Worm (Caenorhabditis elegans): ENCODE measurements around the gene C50D2.7.

The C50D2.7 gene

DNA sequence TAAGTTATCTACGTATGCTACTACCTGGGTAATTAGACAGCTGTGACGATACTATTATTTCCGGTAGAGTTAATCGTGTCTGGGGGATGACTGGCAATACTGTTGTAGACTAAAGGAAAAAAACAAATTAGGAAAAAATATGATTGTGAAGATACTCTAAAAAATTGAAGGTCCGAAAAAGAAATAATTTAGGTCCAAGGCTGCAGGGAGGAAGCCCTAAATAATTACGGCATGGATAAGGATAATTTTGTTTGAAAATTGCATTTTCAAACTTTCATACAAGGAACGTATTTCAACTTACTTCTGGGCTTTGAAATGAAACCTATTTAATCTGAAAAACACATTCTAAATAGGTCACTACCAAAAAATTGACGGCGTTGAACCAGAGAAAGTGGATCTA lies 33.9 kb upstream of the C50D2.7 start, which contains the start of gene srd-3:
srd-3 (minus strand) TSS at position 101 of the 400 bp plus-strand sequence.
- TF ChIP-seq mls-2 (tag; optimal IDR thresholded peaks at IDR 0.05) (no peak), bed-3 (GFP tag; optimal IDR thresholded peaks at IDR 0.05) (no peak), unc-39 (tag; optimal IDR thresholded peaks at IDR 0.05) (no peak), cnd-1 (tag; optimal IDR thresholded peaks at IDR 0.05) (no peak), sem-2 (GFP tag; optimal IDR thresholded peaks at IDR 0.05) (no peak), zip-8 (tag; optimal IDR thresholded peaks at IDR 0.05) (no peak)

DNA sequence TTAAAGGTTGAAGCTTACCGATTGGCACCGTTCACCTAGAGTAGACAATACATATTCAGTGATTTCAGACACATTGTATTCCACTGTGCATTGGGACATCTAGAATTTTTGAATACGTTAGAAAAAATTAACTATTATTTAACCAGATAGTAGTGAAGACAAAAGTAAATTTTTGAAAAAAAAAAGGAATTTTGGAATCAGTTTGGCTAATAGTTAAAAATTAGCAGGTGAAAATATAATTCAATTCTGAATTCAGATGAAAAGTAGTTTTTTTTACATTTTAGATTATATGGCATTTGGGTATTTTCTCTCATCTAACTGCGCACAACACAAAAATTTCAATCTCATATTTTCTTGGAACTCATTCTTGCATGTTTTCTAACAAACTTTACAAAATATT lies 29.8 kb upstream of the C50D2.7 start, which contains the start of gene nmur-2:
nmur-2 (minus strand) TSS at position 101 of the 400 bp plus-strand sequence.
- TF ChIP-seq M03D4.4 (tag; optimal IDR thresholded peaks at IDR 0.05) (no peak), unc-120 (tag; optimal IDR thresholded peaks at IDR 0.05; ENCODE audit: poor library complexity, severe bottlenecking) (no peak), flh-1 (GFP tag; optimal IDR thresholded peaks at IDR 0.05) (no peak), elt-3 (tag; optimal IDR thresholded peaks at IDR 0.05) (no peak), pha-4 (tag; optimal IDR thresholded peaks at IDR 0.05) (no peak)

- TF ChIP-seq elt-3 (tag; optimal IDR thresholded peaks at IDR 0.05) (no peak), hlh-1 (tag; optimal IDR thresholded peaks at IDR 0.05) (no peak), cnd-1 (tag; optimal IDR thresholded peaks at IDR 0.05) (no peak), unc-39 (tag; optimal IDR thresholded peaks at IDR 0.05) (no peak), nhr-12 (tag; optimal IDR thresholded peaks at IDR 0.05) (no peak), ceh-43 (GFP tag; optimal IDR thresholded peaks at IDR 0.05) (no peak), lsy-2 (tag; optimal IDR thresholded peaks at IDR 0.05) (no peak), nhr-28 (tag; optimal IDR thresholded peaks at IDR 0.05) (no peak), nhr-237 (tag; optimal IDR thresholded peaks at IDR 0.05) (no peak), lin-32 (GFP tag; optimal IDR thresholded peaks at IDR 0.05) (no peak), mep-1 (tag; optimal IDR thresholded peaks at IDR 0.05) (no peak), pha-4 (tag; optimal IDR thresholded peaks at IDR 0.05) (no peak), blmp-1 (tag; optimal IDR thresholded peaks at IDR 0.05) (no peak), unc-120 (tag; optimal IDR thresholded peaks at IDR 0.05; ENCODE audit: poor library complexity, severe bottlenecking) (no peak), sptf-1 (tag; optimal IDR thresholded peaks at IDR 0.05) (no peak), flh-1 (GFP tag; optimal IDR thresholded peaks at IDR 0.05) (no peak), sem-2 (GFP tag; optimal IDR thresholded peaks at IDR 0.05) (no peak), mab-5 (tag; optimal IDR thresholded peaks at IDR 0.05) (no peak), M03D4.4 (tag; optimal IDR thresholded peaks at IDR 0.05) (no peak)
Measured at ce11 chrII:122494-122893, 27.4 kb upstream of the C50D2.7 start.

ce11 chrII:122008-122407 lies 26.9 kb upstream of the C50D2.7 start:
- no peak for TF ChIP-seq M03D4.4 (tag; optimal IDR thresholded peaks at IDR 0.05)
- TF ChIP-seq lsy-2 (tag; optimal IDR thresholded peaks at IDR 0.05), result no peak
- peak; percentile 75 for TF ChIP-seq nhr-2 (tag; optimal IDR thresholded peaks at IDR 0.05)

- TF ChIP-seq hlh-1 (tag; optimal IDR thresholded peaks at IDR 0.05) (no peak), ztf-11 (tag; optimal IDR thresholded peaks at IDR 0.05) (no peak), nhr-237 (tag; optimal IDR thresholded peaks at IDR 0.05) (no peak), sem-2 (GFP tag; optimal IDR thresholded peaks at IDR 0.05) (no peak), nhr-12 (tag; optimal IDR thresholded peaks at IDR 0.05) (no peak), unc-120 (tag; optimal IDR thresholded peaks at IDR 0.05; ENCODE audit: poor library complexity, severe bottlenecking) (no peak), mep-1 (tag; optimal IDR thresholded peaks at IDR 0.05) (no peak), M03D4.4 (tag; optimal IDR thresholded peaks at IDR 0.05) (no peak), mab-5 (tag; optimal IDR thresholded peaks at IDR 0.05) (no peak), cnd-1 (tag; optimal IDR thresholded peaks at IDR 0.05) (no peak), ceh-43 (GFP tag; optimal IDR thresholded peaks at IDR 0.05) (no peak), snpc-4 (tag; optimal IDR thresholded peaks at IDR 0.05) (no peak), elt-3 (tag; optimal IDR thresholded peaks at IDR 0.05) (no peak), tbx-8 (GFP tag; optimal IDR thresholded peaks at IDR 0.05) (no peak), flh-1 (GFP tag; optimal IDR thresholded peaks at IDR 0.05) (no peak), unc-62 (GFP tag; optimal IDR thresholded peaks at IDR 0.05) (no peak), unc-39 (tag; optimal IDR thresholded peaks at IDR 0.05) (no peak), lin-32 (GFP tag; optimal IDR thresholded peaks at IDR 0.05) (no peak), nhr-28 (tag; optimal IDR thresholded peaks at IDR 0.05) (no peak), ceh-39 (tag; optimal IDR thresholded peaks at IDR 0.05) (no peak)
Measured at ce11 chrII:121121-121520, 26.0 kb upstream of the C50D2.7 start, which contains the start of gene K10B4.3. TSS of gene K10B4.3 (minus strand) at chrII:121221.

- TF ChIP-seq ceh-43 (GFP tag; optimal IDR thresholded peaks at IDR 0.05) (no peak), lin-13 (tag; optimal IDR thresholded peaks at IDR 0.05) (no peak), sem-2 (GFP tag; optimal IDR thresholded peaks at IDR 0.05) (no peak), ces-1 (GFP tag; optimal IDR thresholded peaks at IDR 0.05) (no peak), ham-2 (GFP tag; optimal IDR thresholded peaks at IDR 0.05) (no peak), bed-3 (GFP tag; optimal IDR thresholded peaks at IDR 0.05) (no peak), drap-1 (GFP tag; optimal IDR thresholded peaks at IDR 0.05) (no peak), tbx-8 (GFP tag; optimal IDR thresholded peaks at IDR 0.05) (no peak), cnd-1 (tag; optimal IDR thresholded peaks at IDR 0.05) (no peak), M03D4.4 (tag; optimal IDR thresholded peaks at IDR 0.05) (no peak)
Measured at ce11 chrII:116916-117315, 21.8 kb upstream of the C50D2.7 start, which contains the start of gene srt-54. TSS of gene srt-54 (plus strand) at chrII:117216.

Data from whole organism, mixed stage, embryonic.